Fruit fly (Drosophila melanogaster): ENCODE data around the gene CG14932.
A peak's percentile ranks its signal among the peaks of the same experiment; 100 is the strongest.

The CG14932 gene

dm6 chr2L:11816376-11816775 is 26.7 kb downstream of the CG14932 start (continued):
- TF ChIP-seq CG12219 (GFP tag; optimal IDR thresholded peaks at IDR 0.05) (peak; percentile 96), CG3281 (GFP tag; optimal IDR thresholded peaks at IDR 0.05) (peak; percentile 95), Awh (GFP tag; IDR thresholded peaks at IDR 0.05) (peak; percentile 96), dm (GFP tag; optimal IDR thresholded peaks at IDR 0.05) (peak; percentile 92), CG11398 (GFP tag; optimal IDR thresholded peaks at IDR 0.05) (peak; percentile 94), CG7271 (tag; optimal IDR thresholded peaks at IDR 0.05) (peak; percentile 100), CG3847 (GFP tag; IDR thresholded peaks at IDR 0.05) (peak; percentile 61), Sin3A (optimal IDR thresholded peaks at IDR 0.05) (no peak), Pdp1 (GFP tag; optimal IDR thresholded peaks at IDR 0.05) (peak; percentile 89 to 90), CG5953 (GFP tag; IDR thresholded peaks at IDR 0.05) (peak; percentile 96), al (GFP tag; IDR thresholded peaks at IDR 0.05) (0 out of 2 replicates have a peak, but pooled peaks have one; percentile 37), Kr (GFP tag; optimal IDR thresholded peaks at IDR 0.05) (peak; percentile 99), CG6791 (GFP tag; IDR thresholded peaks at IDR 0.05; ENCODE audit: partially characterized antibody) (peak; percentile 48; the same call in 1 of the 3 replicates), tgo (GFP tag; IDR thresholded peaks at IDR 0.05) (peak; percentile 74), CoRest (tag; optimal IDR thresholded peaks at IDR 0.05) (peak; percentile 80), zfh2 (GFP tag; optimal IDR thresholded peaks at IDR 0.05) (no peak), ERR (GFP tag; optimal IDR thresholded peaks at IDR 0.05) (peak; percentile 77), CG2116 (GFP tag; optimal IDR thresholded peaks at IDR 0.05) (peak; percentile 90), jing (GFP tag; optimal IDR thresholded peaks at IDR 0.05) (peak; percentile 87), CG6175 (GFP tag; IDR thresholded peaks at IDR 0.05) (peak; percentile 78), Hr78 (GFP tag; optimal IDR thresholded peaks at IDR 0.05) (peak in 1 of 2 experiments; percentile 49), zfh1 (GFP tag; IDR thresholded peaks at IDR 0.05) (peak; percentile 97), ind (GFP tag; optimal IDR thresholded peaks at IDR 0.05) (peak; percentile 90), sens-2 (GFP tag; IDR thresholded peaks at IDR 0.05) (peak; percentile 96), abd-A (tag; optimal IDR thresholded peaks at IDR 0.05) (peak; percentile 35), Atf-2 (GFP tag; optimal IDR thresholded peaks at IDR 0.05) (peak; percentile 78), CG3726 (GFP tag; IDR thresholded peaks at IDR 0.05) (peak; percentile 90; the same call in 2 of the 3 replicates), amos (GFP tag; IDR thresholded peaks at IDR 0.05; ENCODE audit: partially characterized antibody) (no peak), hth (optimal IDR thresholded peaks at IDR 0.05) (no peak), gro (GFP tag; optimal IDR thresholded peaks at IDR 0.05) (peak; percentile 74), h (optimal IDR thresholded peaks at IDR 0.05) (peak; percentile 52), CG3163 (GFP tag; optimal IDR thresholded peaks at IDR 0.05) (peak; percentile 82), PHDP (tag; optimal IDR thresholded peaks at IDR 0.05) (peak; percentile 93), CG14965 (GFP tag; optimal IDR thresholded peaks at IDR 0.05; ENCODE audit: borderline replicate concordance) (peak; percentile 97), Elba2 (GFP tag; optimal IDR thresholded peaks at IDR 0.05) (peak; percentile 91), CG32767 (GFP tag; IDR thresholded peaks at IDR 0.05) (peak; percentile 47; the same call in 1 of the 2 replicates), Xrp1 (GFP tag; IDR thresholded peaks at IDR 0.05) (peak; percentile 82), Dip3 (GFP tag; optimal IDR thresholded peaks at IDR 0.05) (peak; percentile 65), MBD-R2 (GFP tag; IDR thresholded peaks at IDR 0.05) (peak; percentile 57; the same call in 1 of the 2 replicates), sens (GFP tag) (peak; percentile 99), CG17359 (tag; optimal IDR thresholded peaks at IDR 0.05) (peak; percentile 94), HLHmδ (GFP tag; optimal IDR thresholded peaks at IDR 0.05) (peak; percentile 100), pan (optimal IDR thresholded peaks at IDR 0.05) (no peak), pan (GFP tag; optimal IDR thresholded peaks at IDR 0.05 in 1 of 2, IDR thresholded peaks at IDR 0.05 in 1 of 2) (peak in 1 of 2 experiments; percentile 89), unpg (GFP tag; optimal IDR thresholded peaks at IDR 0.05) (peak; percentile 94), CG12104 (GFP tag; optimal IDR thresholded peaks at IDR 0.05) (peak; percentile 89), CG17361 (GFP tag; IDR thresholded peaks at IDR 0.05) (peak; percentile 92), pfk (GFP tag; optimal IDR thresholded peaks at IDR 0.05) (peak; percentile 83), CG31224 (GFP tag; IDR thresholded peaks at IDR 0.05) (peak; percentile 68), CG4360 (GFP tag; IDR thresholded peaks at IDR 0.05) (peak; percentile 75), CG7372 (GFP tag; IDR thresholded peaks at IDR 0.05) (peak; percentile 80), CG16779 (GFP tag; IDR thresholded peaks at IDR 0.05) (peak; percentile 87)

All from whole organism, embryonic.